Fruit fly (Drosophila melanogaster) whole organism, embryonic: ENCODE measurements around the gene CG32706.

Experiments used
- CG1602 ChIP-seq: fragments of 200-800 bp; sonication (Bioruptor generic); optimal IDR thresholded peaks from 3 replicates; lab custom pipeline; 2016; ENCODE audit warnings: missing biosample characterization, missing genetic modification characterization
- CG8290 ChIP-seq, 3 experiments: fragments of 200-800 bp; sonication (Bioruptor generic); optimal IDR thresholded peaks; 2 replicates each; lab custom pipeline; 2016 to 2019; ENCODE audit warnings: missing biosample characterization in 3 of 3, missing genetic modification characterization in 3 of 3, mild to moderate bottlenecking in 2 of 3, moderate library complexity in 1 of 3
- CG8359 ChIP-seq: fragments of 200-800 bp; sonication (Bioruptor generic); optimal IDR thresholded peaks from 2 replicates; lab custom pipeline; 2017; ENCODE audit warnings: missing biosample characterization, mild to moderate bottlenecking, missing genetic modification characterization, borderline replicate concordance
- Hr39 ChIP-seq: fragments of >200 bp; optimal IDR thresholded peaks from 2 replicates; lab custom pipeline; 2017
- dati ChIP-seq: fragments of 200-800 bp; sonication (Bioruptor generic); IDR thresholded peaks from 2 replicates; pipeline ENCODE4 v1.3.6; 2022; ENCODE audit warnings: missing biosample characterization, missing genetic modification characterization
- grau ChIP-seq: fragments of 200-800 bp; optimal IDR thresholded peaks from 3 replicates; lab custom pipeline; 2019; ENCODE audit warnings: missing biosample characterization, mild to moderate bottlenecking, missing genetic modification characterization, moderate library complexity
- hkb ChIP-seq, 2 experiments: fragments of 200-800 bp in 1 of 2; fragments of >200 bp in 1 of 2; sonication (Bioruptor generic) in 1 of 2; IDR thresholded peaks in 1 of 2; optimal IDR thresholded peaks in 1 of 2; 2 replicates each; pipeline versions ENCODE4 v1.3.6 to Lab custom; 2017 to 2022; ENCODE audit warnings: missing biosample characterization in 1 of 2, missing genetic modification characterization in 1 of 2
- jing ChIP-seq: fragments of 200-800 bp; sonication (Bioruptor generic); optimal IDR thresholded peaks from 2 replicates; lab custom pipeline; 2018; ENCODE audit warnings: missing biosample characterization, mild to moderate bottlenecking, missing genetic modification characterization
- lmd ChIP-seq: fragments of 200-800 bp; sonication (Bioruptor generic); IDR thresholded peaks from 2 replicates; pipeline ENCODE4 v1.3.6; 2022; ENCODE audit warnings: missing biosample characterization, missing genetic modification characterization
- lola ChIP-seq, 3 experiments: fragments of >200 bp in 2 of 3; fragments of 200-800 bp in 1 of 3; sonication (Bioruptor generic) in 1 of 3; optimal IDR thresholded peaks; 2 replicates each; lab custom pipeline; 2017 to 2019; ENCODE audit warnings: missing biosample characterization in 3 of 3, missing genetic modification characterization in 3 of 3, mild to moderate bottlenecking in 1 of 3, moderate library complexity in 1 of 3
- sd ChIP-seq: fragments of 200-800 bp; sonication (Bioruptor generic); optimal IDR thresholded peaks from 3 replicates; lab custom pipeline; 2018; ENCODE audit warnings: missing biosample characterization, mild to moderate bottlenecking, missing genetic modification characterization, moderate library complexity
- trem ChIP-seq: fragments of 200-800 bp; optimal IDR thresholded peaks from 3 replicates; lab custom pipeline; 2019; ENCODE audit warnings: missing biosample characterization, mild to moderate bottlenecking, missing genetic modification characterization, moderate library complexity
- twi ChIP-seq: fragments of 200-800 bp; optimal IDR thresholded peaks from 2 replicates; lab custom pipeline; 2019; ENCODE audit warnings: missing biosample characterization, mild to moderate bottlenecking, missing genetic modification characterization, moderate library complexity

DNA sequence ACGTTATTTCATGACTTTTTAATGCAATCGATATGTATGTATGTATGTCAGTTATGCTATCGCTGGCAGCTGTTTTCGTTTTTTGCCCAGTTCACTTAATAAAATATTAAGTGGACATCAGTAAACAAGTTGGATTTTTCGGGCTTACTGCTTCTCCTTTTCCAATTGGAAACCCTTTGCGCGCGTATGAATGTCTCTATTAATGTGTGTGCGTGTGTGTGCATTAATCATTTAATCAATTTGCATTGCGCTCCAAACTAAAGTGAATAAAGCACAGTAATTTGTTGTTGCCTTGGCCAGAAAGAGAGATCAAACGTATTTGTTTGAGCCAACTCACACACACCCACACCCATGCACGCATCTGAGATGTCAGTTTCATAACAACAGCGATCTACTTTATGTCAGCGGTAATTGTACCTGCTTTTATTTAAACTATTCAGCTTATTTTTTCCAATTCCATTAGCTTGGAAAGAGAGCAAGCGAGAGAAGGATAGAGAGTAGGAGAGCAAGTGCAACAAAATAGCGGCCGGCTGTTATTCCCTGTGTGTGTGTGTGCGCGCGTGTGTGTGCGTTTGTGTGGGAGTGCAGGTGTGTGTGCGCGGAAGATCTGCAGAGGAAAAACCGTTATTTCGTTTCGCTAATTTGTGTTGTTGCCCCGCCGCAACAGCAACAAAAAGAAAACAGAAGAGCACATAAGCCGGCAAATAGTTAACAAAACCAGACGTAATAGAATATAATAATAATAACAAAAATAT is 23.4 kb downstream of the CG32706 start:
- TF ChIP-seq hkb (optimal IDR thresholded peaks at IDR 0.05; lab: Kevin White, UChicago) (no peak), hkb (GFP tag; IDR thresholded peaks at IDR 0.05; lab: Robert Waterston, UW) (no peak), grau (tag; lab: Kevin White, UChicago) (no peak), jing (GFP tag; lab: Kevin White, UChicago) (no peak), lmd (GFP tag; lab: Robert Waterston, UW) (no peak), lola (GFP tag; optimal IDR thresholded peaks at IDR 0.05; lab: Kevin White, UChicago) (no peak), trem (no peak), CG1602 (GFP tag; lab: Kevin White, UChicago) (no peak), CG8359 (GFP tag; lab: Kevin White, UChicago) (no peak), Hr39 (no peak), sd (tag; lab: Kevin White, UChicago) (no peak), CG8290 (GFP tag; optimal IDR thresholded peaks at IDR 0.05; lab: Kevin White, UChicago) (no peak), CG8290 (tag; optimal IDR thresholded peaks at IDR 0.05; lab: Kevin White, UChicago) (no peak), dati (GFP tag; lab: Robert Waterston, UW) (no peak), twi (tag; lab: Kevin White, UChicago) (no peak)
